Fruit fly (Drosophila melanogaster) whole organism, prepupa: Measurements from ENCODE around the gene Ubx.

Experiments used
- CG11294 ChIP-seq: fragments of 200-800 bp; sonication (Bioruptor generic); IDR thresholded peaks from 2 replicates; pipeline ENCODE4 v1.3.6; 2022; ENCODE audit warnings: missing biosample characterization, missing genetic modification characterization
- CG11902 ChIP-seq: fragments of 200-800 bp; sonication (Bioruptor generic); optimal IDR thresholded peaks from 3 replicates; lab custom pipeline; 2016; ENCODE audit warnings: missing biosample characterization, missing genetic modification characterization
- CG3032 ChIP-seq: fragments of 200-800 bp; optimal IDR thresholded peaks from 2 replicates; lab custom pipeline; 2019; ENCODE audit warnings: missing biosample characterization, mild to moderate bottlenecking, missing genetic modification characterization, moderate library complexity
- CG31627 ChIP-seq: fragments of 200-800 bp; sonication (Bioruptor generic); optimal IDR thresholded peaks from 3 replicates; lab custom pipeline; 2016; ENCODE audit warnings: missing biosample characterization, missing genetic modification characterization
- CG32006 ChIP-seq: fragments of 200-800 bp; sonication (Bioruptor generic); optimal IDR thresholded peaks from 3 replicates; lab custom pipeline; 2017; ENCODE audit warnings: missing biosample characterization, mild to moderate bottlenecking, missing genetic modification characterization
- CG34406 ChIP-seq: fragments of 200-800 bp; sonication (Bioruptor generic); optimal IDR thresholded peaks from 3 replicates; lab custom pipeline; 2016; ENCODE audit warnings: missing biosample characterization, missing genetic modification characterization
- CG3919 ChIP-seq: fragments of 200-800 bp; sonication (Bioruptor generic); optimal IDR thresholded peaks from 3 replicates; lab custom pipeline; 2016; ENCODE audit warnings: missing biosample characterization, missing genetic modification characterization
- CG6163 ChIP-seq: fragments of 200-800 bp; sonication (Bioruptor generic); IDR thresholded peaks from 3 replicates; pipeline ENCODE4 v1.3.6; 2022; ENCODE audit warnings: missing biosample characterization, missing genetic modification characterization
- CG6792 ChIP-seq: fragments of 200-800 bp; sonication (Bioruptor generic); optimal IDR thresholded peaks from 3 replicates; lab custom pipeline; 2016; ENCODE audit warnings: missing biosample characterization, missing genetic modification characterization
- CG6808 ChIP-seq: fragments of 200-800 bp; sonication (Bioruptor generic); optimal IDR thresholded peaks from 3 replicates; lab custom pipeline; 2017; ENCODE audit warnings: missing biosample characterization, missing genetic modification characterization, mild to moderate bottlenecking, moderate library complexity, missing genetic modification reagents
- CG7368 ChIP-seq: fragments of 200-800 bp; sonication (Bioruptor generic); optimal IDR thresholded peaks from 3 replicates; lab custom pipeline; 2016; ENCODE audit warnings: missing biosample characterization, missing genetic modification characterization
- CG8119 ChIP-seq: fragments of 200-800 bp; sonication (Bioruptor generic); IDR thresholded peaks from 3 replicates; pipeline ENCODE4 v1.3.6; 2022; ENCODE audit warnings: missing biosample characterization, missing genetic modification characterization
- Eip78C ChIP-seq: fragments of 200-800 bp; sonication (Bioruptor generic); peaks from one replicate; lab custom pipeline; 2016; ENCODE audit warnings: missing biosample characterization, missing genetic modification characterization
- Eip93F ChIP-seq: fragments of 200-800 bp; sonication (Bioruptor generic); optimal IDR thresholded peaks from 2 replicates; lab custom pipeline; 2016; ENCODE audit warnings: missing biosample characterization, mild to moderate bottlenecking, missing genetic modification characterization
- Ets96B ChIP-seq: fragments of 200-800 bp; optimal IDR thresholded peaks from 2 replicates; lab custom pipeline; 2019; ENCODE audit warnings: missing biosample characterization, mild to moderate bottlenecking, missing genetic modification characterization, moderate library complexity
- Gug ChIP-seq: fragments of 200-800 bp; sonication (Bioruptor generic); IDR thresholded peaks from 2 replicates; pipeline ENCODE4 v1.3.6; 2022; ENCODE audit warnings: missing biosample characterization, missing genetic modification characterization
- Hr38 ChIP-seq: sonication (Bioruptor generic); optimal IDR thresholded peaks from 2 replicates; lab custom pipeline; 2016; ENCODE audit warnings: missing biosample characterization, missing genetic modification characterization
- Hr39 ChIP-seq: fragments of 200-800 bp; sonication (Bioruptor generic); optimal IDR thresholded peaks from 2 replicates; lab custom pipeline; 2016; ENCODE audit warnings: missing biosample characterization, missing genetic modification characterization
- Hr4 ChIP-seq: fragments of 200-800 bp; sonication (Bioruptor generic); optimal IDR thresholded peaks from 3 replicates; lab custom pipeline; 2016; ENCODE audit warnings: missing biosample characterization, missing genetic modification characterization
- Met ChIP-seq: fragments of 200-800 bp; sonication (Bioruptor generic); optimal IDR thresholded peaks from 3 replicates; lab custom pipeline; 2016; ENCODE audit warnings: missing biosample characterization, missing genetic modification characterization
- Smox ChIP-seq: fragments of 200-800 bp; sonication (Bioruptor generic); optimal IDR thresholded peaks from 3 replicates; lab custom pipeline; 2016; ENCODE audit warnings: missing biosample characterization, missing genetic modification characterization
- Sox14 ChIP-seq: fragments of 200-800 bp; sonication (Bioruptor generic); optimal IDR thresholded peaks from 3 replicates; lab custom pipeline; 2016; ENCODE audit warnings: missing biosample characterization, missing genetic modification characterization
- achi ChIP-seq: fragments of 200-800 bp; sonication (Bioruptor generic); optimal IDR thresholded peaks from 3 replicates; lab custom pipeline; 2016; ENCODE audit warnings: missing biosample characterization, missing genetic modification characterization
- cyc ChIP-seq: fragments of 200-800 bp; sonication (Bioruptor generic); optimal IDR thresholded peaks from 3 replicates; lab custom pipeline; 2016; ENCODE audit warnings: missing biosample characterization, missing genetic modification characterization
- esn ChIP-seq: fragments of 200-800 bp; sonication (Bioruptor generic); optimal IDR thresholded peaks from 2 replicates; lab custom pipeline; 2016; ENCODE audit warnings: missing biosample characterization, mild to moderate bottlenecking, missing genetic modification characterization, moderate library complexity
- fkh ChIP-seq: fragments of 200-800 bp; sonication (Bioruptor generic); optimal IDR thresholded peaks from 3 replicates; lab custom pipeline; 2017; ENCODE audit warnings: missing biosample characterization, mild to moderate bottlenecking, missing genetic modification characterization, moderate library complexity
- lz ChIP-seq: fragments of 200-800 bp; sonication (Bioruptor generic); optimal IDR thresholded peaks from 3 replicates; lab custom pipeline; 2016; ENCODE audit warnings: missing biosample characterization, missing genetic modification characterization
- pdm3 ChIP-seq: fragments of 200-800 bp; sonication (Bioruptor generic); optimal IDR thresholded peaks from 3 replicates; lab custom pipeline; 2016; ENCODE audit warnings: missing biosample characterization, missing genetic modification characterization
- ss ChIP-seq, 2 experiments: fragments of 200-800 bp; sonication (Bioruptor generic); optimal IDR thresholded peaks; 2 replicates in 1 of 2; 3 replicates in 1 of 2; lab custom pipeline; 2017 to 2018; ENCODE audit warnings: mild to moderate bottlenecking in 2 of 2, missing biosample characterization in 2 of 2, missing genetic modification characterization in 2 of 2, moderate library complexity in 1 of 2
- svp ChIP-seq: fragments of 200-800 bp; sonication (Bioruptor generic); peaks from one replicate; lab custom pipeline; 2016; ENCODE audit warnings: missing biosample characterization, missing genetic modification characterization
- topi ChIP-seq: fragments of 200-800 bp; sonication (Bioruptor generic); optimal IDR thresholded peaks from 3 replicates; lab custom pipeline; 2016; ENCODE audit warnings: missing biosample characterization, missing genetic modification characterization
- vri ChIP-seq: fragments of 200-800 bp; sonication (Bioruptor generic); optimal IDR thresholded peaks from 3 replicates; lab custom pipeline; 2016; ENCODE audit warnings: missing biosample characterization, mild to moderate bottlenecking, missing genetic modification characterization

Gene Ubx

dm6 chr3R:16771572-16772425 lies 37.6 kb upstream of the Ubx start:
- TF ChIP-seq Hr38 (GFP tag; lab: Kevin White, UChicago) (no peak), CG3032 (tag; lab: Kevin White, UChicago) (peak; percentile 44), ss (GFP tag; optimal IDR thresholded peaks at IDR 0.05; lab: Kevin White, UChicago) (peak in 1 of 2 experiments; percentile 16), CG32006 (GFP tag; lab: Kevin White, UChicago) (peak; percentile 19), CG6808 (GFP tag; lab: Kevin White, UChicago) (peak; percentile 33), Ets96B (tag; lab: Kevin White, UChicago) (peak; percentile 46), achi (GFP tag; lab: Kevin White, UChicago) (peak; percentile 12), Eip78C (GFP tag; lab: Kevin White, UChicago) (peak; percentile 55), CG11902 (GFP tag; lab: Kevin White, UChicago) (no peak)

dm6 chr3R:16770653-16771377 lies 36.6 kb upstream of the Ubx start:
- TF ChIP-seq svp (GFP tag; lab: Kevin White, UChicago) = peak; percentile 17
- no peak for TF ChIP-seq CG3919

- TF ChIP-seq vri (GFP tag; lab: Kevin White, UChicago) = no peak
- peak; percentile 33 for TF ChIP-seq CG3919
- peak; percentile 15 for TF ChIP-seq Smox (GFP tag; lab: Kevin White, UChicago)
- TF ChIP-seq esn = peak; percentile 36
- peak; percentile 4 for TF ChIP-seq lz (GFP tag; lab: Kevin White, UChicago)
- peak; percentile 40 for TF ChIP-seq cyc
- peak; percentile 12 for TF ChIP-seq CG6792 (GFP tag; lab: Kevin White, UChicago)
- peak; percentile 32 for TF ChIP-seq CG31627 (GFP tag; lab: Kevin White, UChicago)
- no peak for TF ChIP-seq CG11294 (GFP tag; lab: Robert Waterston, UW)
- TF ChIP-seq CG6163 = 0 out of 3 replicates have a peak, but pooled peaks have one; percentile 23
- TF ChIP-seq CG11902 (GFP tag; lab: Kevin White, UChicago) = peak; percentile 45
- TF ChIP-seq svp (GFP tag; lab: Kevin White, UChicago) = peak; percentile 78
- TF ChIP-seq Eip93F (GFP tag; lab: Kevin White, UChicago) = no peak
- no peak for TF ChIP-seq Gug (GFP tag; lab: Robert Waterston, UW)
- TF ChIP-seq CG34406 (GFP tag; lab: Kevin White, UChicago) = peak; percentile 31
- TF ChIP-seq topi = peak; percentile 41
- TF ChIP-seq Eip78C (GFP tag; lab: Kevin White, UChicago) = peak; percentile 56
- no peak for TF ChIP-seq fkh (GFP tag; lab: Kevin White, UChicago)
- TF ChIP-seq Met (GFP tag; lab: Kevin White, UChicago) = peak; percentile 12
- peak; percentile 35 for TF ChIP-seq Hr39 (GFP tag; lab: Kevin White, UChicago)
- TF ChIP-seq pdm3 = peak; percentile 17
- TF ChIP-seq, all 60 proteins: peak for 16
Observed at dm6 chr3R:16769404-16769803, 35.2 kb upstream of the Ubx start.

DNA sequence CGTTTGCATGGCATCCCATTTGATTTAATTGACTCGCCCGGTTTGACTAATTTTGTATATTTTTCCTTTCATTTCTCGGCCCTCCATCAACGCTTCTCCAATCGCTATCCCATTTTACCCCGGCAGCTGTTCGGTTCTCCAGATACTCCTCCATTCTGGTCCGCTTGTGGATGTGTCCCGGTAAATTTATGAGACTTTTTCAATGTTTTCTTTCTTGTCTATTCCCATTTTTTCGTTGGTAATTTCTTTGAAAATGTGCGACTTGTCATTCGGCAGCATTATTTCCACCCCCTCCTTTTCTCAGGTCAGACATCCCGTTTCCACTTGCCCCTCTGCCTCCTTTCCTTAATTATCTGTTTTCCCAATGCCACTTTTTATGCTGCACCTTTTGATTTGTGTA lies 31.5 kb upstream of the Ubx start:
- TF ChIP-seq Sox14 (GFP tag; lab: Kevin White, UChicago) = no peak
- TF ChIP-seq CG8119 (GFP tag; lab: Robert Waterston, UW) = no peak
- TF ChIP-seq Gug (GFP tag; lab: Robert Waterston, UW) = no peak
- TF ChIP-seq CG3919 = no peak
- no peak for TF ChIP-seq topi
- TF ChIP-seq CG3032 (tag; lab: Kevin White, UChicago) = no peak
- no peak for TF ChIP-seq Hr4
- TF ChIP-seq achi (GFP tag; lab: Kevin White, UChicago) = no peak
- TF ChIP-seq CG7368 (GFP tag; lab: Kevin White, UChicago) = no peak
- no peak for TF ChIP-seq CG11294 (GFP tag; lab: Robert Waterston, UW)
